Fruit fly (Drosophila melanogaster) whole organism, embryonic: ENCODE measurements around the gene pasi2.

Source experiments
- C15 ChIP-seq: fragments of 200-800 bp; sonication (Bioruptor generic); IDR thresholded peaks from 3 replicates; pipeline ENCODE4 v1.3.6; 2022; ENCODE audit warnings: missing biosample characterization, missing genetic modification characterization
- CG1024 ChIP-seq: fragments of 200-800 bp; sonication (Bioruptor generic); IDR thresholded peaks from 2 replicates; pipeline ENCODE4 v1.3.6; 2022; ENCODE audit warnings: missing biosample characterization, missing genetic modification characterization
- CG11560 ChIP-seq: fragments of 200-800 bp; sonication (Bioruptor generic); IDR thresholded peaks from 3 replicates; pipeline ENCODE4 v1.3.6; 2022; ENCODE audit warnings: missing biosample characterization, missing genetic modification characterization
- CG13775 ChIP-seq: fragments of 200-800 bp; sonication (Bioruptor generic); optimal IDR thresholded peaks from 3 replicates; lab custom pipeline; 2017; ENCODE audit warnings: missing biosample characterization, mild to moderate bottlenecking, missing genetic modification characterization
- CG14710 ChIP-seq: fragments of 200-800 bp; sonication (Bioruptor generic); optimal IDR thresholded peaks from 3 replicates; lab custom pipeline; 2019; ENCODE audit warnings: missing biosample characterization, mild to moderate bottlenecking, missing genetic modification characterization, moderate library complexity
- CG14965 ChIP-seq: fragments of 200-800 bp; sonication (Bioruptor generic); optimal IDR thresholded peaks from 2 replicates; lab custom pipeline; 2016; ENCODE audit warnings: missing biosample characterization, missing genetic modification characterization, borderline replicate concordance
- CG16815 ChIP-seq: fragments of 200-800 bp; sonication (Bioruptor generic); optimal IDR thresholded peaks from 3 replicates; lab custom pipeline; 2017; ENCODE audit warnings: missing biosample characterization, mild to moderate bottlenecking, missing genetic modification characterization
- CG17361 ChIP-seq: fragments of 200-800 bp; sonication (Bioruptor generic); IDR thresholded peaks from 3 replicates; pipeline ENCODE4 v1.3.6; 2022; ENCODE audit warnings: missing biosample characterization, missing genetic modification characterization
- CG18476 ChIP-seq: fragments of 200-800 bp; sonication (Bioruptor generic); optimal IDR thresholded peaks from 2 replicates; lab custom pipeline; 2016; ENCODE audit warnings: missing biosample characterization, mild to moderate bottlenecking, missing genetic modification characterization
- CG2712 ChIP-seq: fragments of 200-800 bp; optimal IDR thresholded peaks from 3 replicates; lab custom pipeline; 2019; ENCODE audit warnings: missing biosample characterization, mild to moderate bottlenecking, missing genetic modification characterization, moderate library complexity
- CG2889 ChIP-seq: fragments of 200-800 bp; sonication (Bioruptor generic); IDR thresholded peaks from 3 replicates; pipeline ENCODE4 v1.3.6; 2022; ENCODE audit warnings: missing biosample characterization, missing genetic modification characterization
- CG4854 ChIP-seq: fragments of 200-800 bp; sonication (Bioruptor generic); optimal IDR thresholded peaks from 2 replicates; lab custom pipeline; 2016; ENCODE audit warnings: missing biosample characterization, missing genetic modification characterization, inconsistent platforms
- CG5953 ChIP-seq: fragments of 200-800 bp; sonication (Bioruptor generic); IDR thresholded peaks from 2 replicates; pipeline ENCODE4 v1.3.6; 2022; ENCODE audit warnings: missing biosample characterization, missing genetic modification characterization
- CG6689 ChIP-seq: fragments of 200-800 bp; sonication (Bioruptor generic); IDR thresholded peaks from 2 replicates; pipeline ENCODE4 v1.3.6; 2022; ENCODE audit warnings: missing biosample characterization, missing genetic modification characterization
- CG6765 ChIP-seq: fragments of 200-800 bp; sonication (Bioruptor generic); optimal IDR thresholded peaks from 3 replicates; lab custom pipeline; 2017; ENCODE audit warnings: missing biosample characterization, mild to moderate bottlenecking, missing genetic modification characterization
- CG6854 ChIP-seq: fragments of 200-800 bp; sonication (Bioruptor generic); optimal IDR thresholded peaks from 3 replicates; lab custom pipeline; 2017; ENCODE audit warnings: missing biosample characterization, mild to moderate bottlenecking, missing genetic modification characterization
- CG7786 ChIP-seq: fragments of 200-800 bp; sonication (Bioruptor generic); optimal IDR thresholded peaks from 2 replicates; lab custom pipeline; 2016; ENCODE audit warnings: missing biosample characterization, missing genetic modification characterization
- CG7928 ChIP-seq: fragments of 200-800 bp; sonication (Bioruptor generic); optimal IDR thresholded peaks from 2 replicates; lab custom pipeline; 2017; ENCODE audit warnings: missing biosample characterization, mild to moderate bottlenecking, missing genetic modification characterization
- Deaf1 ChIP-seq: fragments of 200-800 bp; optimal IDR thresholded peaks from 3 replicates; lab custom pipeline; 2019; ENCODE audit warnings: missing biosample characterization, mild to moderate bottlenecking, missing genetic modification characterization, moderate library complexity
- Dll ChIP-seq: fragments of 200-800 bp; sonication (Bioruptor generic); IDR thresholded peaks from 4 replicates; pipeline ENCODE4 v1.3.6; 2022; ENCODE audit warnings: missing biosample characterization, missing genetic modification characterization; ENCODE audit not compliant: partially characterized antibody
- HmgZ ChIP-seq: fragments of 200-800 bp; sonication (Bioruptor generic); optimal IDR thresholded peaks from 2 replicates; lab custom pipeline; 2018; ENCODE audit warnings: missing biosample characterization, mild to moderate bottlenecking, missing genetic modification characterization
- MESR4 ChIP-seq: fragments of 200-800 bp; sonication (Bioruptor generic); optimal IDR thresholded peaks from 2 replicates; lab custom pipeline; 2018; ENCODE audit warnings: missing biosample characterization, mild to moderate bottlenecking, missing genetic modification characterization, moderate library complexity
- Mrtf ChIP-seq: fragments of 200-800 bp; sonication (Bioruptor generic); IDR thresholded peaks from 3 replicates; pipeline ENCODE4 v1.3.6; 2022; ENCODE audit warnings: missing biosample characterization, missing genetic modification characterization
- NC2α ChIP-seq: fragments of 200-800 bp; sonication (Bioruptor generic); optimal IDR thresholded peaks from 2 replicates; lab custom pipeline; 2016; ENCODE audit warnings: missing biosample characterization, missing genetic modification characterization
- Ssrp ChIP-seq: fragments of 200-800 bp; sonication (Bioruptor generic); optimal IDR thresholded peaks from 2 replicates; lab custom pipeline; 2018; ENCODE audit warnings: missing biosample characterization, mild to moderate bottlenecking, missing genetic modification characterization, moderate library complexity
- ci ChIP-seq: fragments of 200-800 bp; sonication (Bioruptor generic); IDR thresholded peaks from 3 replicates; pipeline ENCODE4 v1.3.6; 2022; ENCODE audit warnings: missing biosample characterization, missing genetic modification characterization
- corto ChIP-seq: fragments of 200-800 bp; sonication (Bioruptor generic); optimal IDR thresholded peaks from 2 replicates; lab custom pipeline; 2016; ENCODE audit warnings: missing biosample characterization, mild to moderate bottlenecking, missing genetic modification characterization, moderate library complexity
- dati ChIP-seq: fragments of 200-800 bp; sonication (Bioruptor generic); IDR thresholded peaks from 2 replicates; pipeline ENCODE4 v1.3.6; 2022; ENCODE audit warnings: missing biosample characterization, missing genetic modification characterization
- dm ChIP-seq: fragments of 200-800 bp; sonication (Bioruptor generic); optimal IDR thresholded peaks from 3 replicates; lab custom pipeline; 2016; ENCODE audit warnings: missing biosample characterization, missing genetic modification characterization
- dmrt11E ChIP-seq: fragments of 200-800 bp; sonication (Bioruptor generic); optimal IDR thresholded peaks from 3 replicates; lab custom pipeline; 2018; ENCODE audit warnings: missing biosample characterization, mild to moderate bottlenecking, missing genetic modification characterization, moderate library complexity
- ems ChIP-seq: fragments of 200-800 bp; sonication (Bioruptor generic); optimal IDR thresholded peaks from 3 replicates; lab custom pipeline; 2016; ENCODE audit warnings: missing biosample characterization, missing genetic modification characterization
- esg ChIP-seq: fragments of 200-800 bp; sonication (Bioruptor generic); conservative IDR thresholded peaks from 2 replicates; pipeline ENCODE4 v1.3.6; 2022; ENCODE audit warnings: missing biosample characterization, missing genetic modification characterization
- fu2 ChIP-seq: fragments of 200-800 bp; sonication (Bioruptor generic); optimal IDR thresholded peaks from 2 replicates; lab custom pipeline; 2016; ENCODE audit warnings: missing biosample characterization, missing genetic modification characterization
- grn ChIP-seq: fragments of 200-800 bp; sonication (Bioruptor generic); optimal IDR thresholded peaks from 3 replicates; lab custom pipeline; 2017; ENCODE audit warnings: missing biosample characterization, missing genetic modification characterization
- ham ChIP-seq: fragments of 200-800 bp; sonication (Bioruptor generic); IDR thresholded peaks from 2 replicates; pipeline ENCODE4 v1.3.6; 2022; ENCODE audit warnings: missing biosample characterization, missing genetic modification characterization
- hkb ChIP-seq, 2 experiments: fragments of 200-800 bp in 1 of 2; fragments of >200 bp in 1 of 2; sonication (Bioruptor generic) in 1 of 2; IDR thresholded peaks in 1 of 2; optimal IDR thresholded peaks in 1 of 2; 2 replicates each; pipeline versions ENCODE4 v1.3.6 to Lab custom; 2017 to 2022; ENCODE audit warnings: missing biosample characterization in 1 of 2, missing genetic modification characterization in 1 of 2
- lov ChIP-seq, 2 experiments: fragments of 200-800 bp in 1 of 2; fragments of >200 bp in 1 of 2; sonication (Bioruptor generic) in 1 of 2; IDR thresholded peaks in 1 of 2; optimal IDR thresholded peaks in 1 of 2; 2 replicates in 1 of 2; 3 replicates in 1 of 2; pipeline versions ENCODE4 v1.3.6 to Lab custom; 2017 to 2022; ENCODE audit warnings: missing biosample characterization in 1 of 2, missing genetic modification characterization in 1 of 2
- mld ChIP-seq: fragments of 200-800 bp; sonication (Bioruptor generic); IDR thresholded peaks from 3 replicates; pipeline ENCODE4 v1.3.6; 2022; ENCODE audit warnings: missing biosample characterization, missing genetic modification characterization; ENCODE audit not compliant: partially characterized antibody
- pb ChIP-seq: fragments of 200-800 bp; sonication (Bioruptor generic); optimal IDR thresholded peaks from 3 replicates; lab custom pipeline; 2016; ENCODE audit warnings: missing biosample characterization, missing genetic modification characterization
- prd ChIP-seq, 3 experiments: fragments of >200 bp in 2 of 3; fragments of 200-800 bp in 1 of 3; sonication (Bioruptor generic) in 1 of 3; optimal IDR thresholded peaks in 2 of 3; IDR thresholded peaks in 1 of 3; 2 replicates in 2 of 3; 3 replicates in 1 of 3; pipeline versions ENCODE4 v1.3.6 to Lab custom; 2017 to 2022; ENCODE audit warnings: missing biosample characterization in 1 of 3, missing genetic modification characterization in 1 of 3
- repo ChIP-seq: fragments of 200-800 bp; sonication (Bioruptor generic); optimal IDR thresholded peaks from 2 replicates; lab custom pipeline; 2016; ENCODE audit warnings: missing biosample characterization, missing genetic modification characterization
- ro ChIP-seq: fragments of 200-800 bp; sonication (Bioruptor generic); IDR thresholded peaks from 2 replicates; pipeline ENCODE4 v1.3.6; 2022; ENCODE audit warnings: missing biosample characterization, missing genetic modification characterization
- run ChIP-seq: fragments of 200-800 bp; sonication (Bioruptor generic); optimal IDR thresholded peaks from 3 replicates; lab custom pipeline; 2018; ENCODE audit warnings: missing biosample characterization, mild to moderate bottlenecking, missing genetic modification characterization
- sim ChIP-seq: fragments of 200-800 bp; sonication (Bioruptor generic); IDR thresholded peaks from 2 replicates; pipeline ENCODE4 v1.3.6; 2022; ENCODE audit warnings: missing biosample characterization, missing genetic modification characterization
- sima ChIP-seq: fragments of 200-800 bp; sonication (Bioruptor generic); optimal IDR thresholded peaks from 2 replicates; lab custom pipeline; 2016; ENCODE audit warnings: missing biosample characterization, missing genetic modification characterization
- twi ChIP-seq: fragments of 200-800 bp; optimal IDR thresholded peaks from 2 replicates; lab custom pipeline; 2019; ENCODE audit warnings: missing biosample characterization, mild to moderate bottlenecking, missing genetic modification characterization, moderate library complexity
- unc-4 ChIP-seq: fragments of 200-800 bp; sonication (Bioruptor generic); IDR thresholded peaks from 2 replicates; pipeline ENCODE4 v1.3.6; 2022; ENCODE audit warnings: missing biosample characterization, missing genetic modification characterization; ENCODE audit not compliant: partially characterized antibody
- wdn ChIP-seq: fragments of 200-800 bp; sonication (Bioruptor generic); IDR thresholded peaks from 2 replicates; pipeline ENCODE4 v1.3.6; 2022; ENCODE audit warnings: missing biosample characterization, missing genetic modification characterization

The pasi2 gene

dm6 chr3R:9340425-9341188 is 5.6 kb downstream of the pasi2 start (continued):
- TF ChIP-seq corto (GFP tag; lab: Kevin White, UChicago), result peak; percentile 29
- TF ChIP-seq Deaf1 (tag; lab: Kevin White, UChicago), result peak; percentile 74
- TF ChIP-seq CG4854 (GFP tag; lab: Kevin White, UChicago), result peak; percentile 42
- TF ChIP-seq ham (GFP tag; lab: Robert Waterston, UW), result peak; percentile 45; the same call in 1 of the 2 replicates
- TF ChIP-seq lov (optimal IDR thresholded peaks at IDR 0.05; lab: Kevin White, UChicago), result no peak
- peak; percentile 76; the same call in 2 of the 3 replicates for TF ChIP-seq lov (GFP tag; IDR thresholded peaks at IDR 0.05; lab: Robert Waterston, UW)
- no peak for TF ChIP-seq mld (GFP tag; lab: Robert Waterston, UW)
- peak; percentile 56 for TF ChIP-seq fu2 (GFP tag; lab: Kevin White, UChicago)
- no peak for TF ChIP-seq prd (optimal IDR thresholded peaks at IDR 0.05; lab: Kevin White, UChicago)
- TF ChIP-seq prd (GFP tag; IDR thresholded peaks at IDR 0.05; lab: Robert Waterston, UW), result peak; percentile 85
- no peak for TF ChIP-seq CG14965 (GFP tag; lab: Kevin White, UChicago)
- TF ChIP-seq repo, result peak; percentile 61
- TF ChIP-seq Ssrp (tag; lab: Kevin White, UChicago), result peak; percentile 90
- peak; percentile 70 for TF ChIP-seq CG7786 (GFP tag; lab: Kevin White, UChicago)
- TF ChIP-seq CG16815 (GFP tag; lab: Kevin White, UChicago), result peak; percentile 86
- peak; percentile 94 for TF ChIP-seq CG13775 (GFP tag; lab: Kevin White, UChicago)
- TF ChIP-seq Dll, result no peak
- TF ChIP-seq CG2712 (tag; lab: Kevin White, UChicago), result peak; percentile 93
- peak; percentile 91 for TF ChIP-seq HmgZ (tag; lab: Kevin White, UChicago)
- peak; percentile 62 for TF ChIP-seq ro
- TF ChIP-seq C15 (GFP tag; lab: Robert Waterston, UW), result peak; percentile 32; the same call in 1 of the 3 replicates
- no peak for TF ChIP-seq pb (GFP tag; lab: Kevin White, UChicago)
- peak; percentile 96 for TF ChIP-seq CG17361 (GFP tag; lab: Robert Waterston, UW)
- TF ChIP-seq esg (GFP tag; lab: Robert Waterston, UW), result peak; percentile 74
- no peak for TF ChIP-seq sima (GFP tag; lab: Kevin White, UChicago)
- no peak for TF ChIP-seq MESR4
- TF ChIP-seq CG14710 (tag; lab: Kevin White, UChicago), result peak; percentile 91
- no peak for TF ChIP-seq NC2α (GFP tag; lab: Kevin White, UChicago)
- peak; percentile 79; the same call in 2 of the 3 replicates for TF ChIP-seq ci (GFP tag; lab: Robert Waterston, UW)
- peak; percentile 83 for TF ChIP-seq twi (tag; lab: Kevin White, UChicago)
- TF ChIP-seq CG1024 (GFP tag; lab: Robert Waterston, UW), result no peak
- TF ChIP-seq CG6689 (GFP tag; lab: Robert Waterston, UW), result peak; percentile 85
- TF ChIP-seq CG6765 (GFP tag; lab: Kevin White, UChicago), result peak; percentile 83
- TF ChIP-seq unc-4 (GFP tag; lab: Robert Waterston, UW), result no peak
- TF ChIP-seq ems, result peak; percentile 75
- peak; percentile 63 for TF ChIP-seq wdn
- TF ChIP-seq CG6854, result peak; percentile 90
- no peak for TF ChIP-seq dati
- peak; percentile 59 for TF ChIP-seq CG7928 (GFP tag; lab: Kevin White, UChicago)
- TF ChIP-seq dm (GFP tag; lab: Kevin White, UChicago), result peak; percentile 53
- TF ChIP-seq grn (GFP tag; lab: Kevin White, UChicago), result no peak
- no peak for TF ChIP-seq CG5953 (GFP tag; lab: Robert Waterston, UW)
- TF ChIP-seq sim, result no peak
- TF ChIP-seq hkb (optimal IDR thresholded peaks at IDR 0.05; lab: Kevin White, UChicago), result no peak
- TF ChIP-seq hkb (GFP tag; IDR thresholded peaks at IDR 0.05; lab: Robert Waterston, UW), result peak; percentile 79
- TF ChIP-seq run (tag; lab: Kevin White, UChicago), result peak; percentile 79
- TF ChIP-seq dmrt11E (tag; lab: Kevin White, UChicago), result peak; percentile 89
- TF ChIP-seq Mrtf, result peak; percentile 72; the same call in 2 of the 3 replicates
- TF ChIP-seq CG18476, result peak; percentile 71
- no peak for TF ChIP-seq CG11560 (tag; lab: Robert Waterston, UW)
- peak; percentile 71 for TF ChIP-seq CG2889 (GFP tag; lab: Robert Waterston, UW)
